Worm (Caenorhabditis elegans): ENCODE data around the gene sre-54.

sre-54 gene

DNA sequence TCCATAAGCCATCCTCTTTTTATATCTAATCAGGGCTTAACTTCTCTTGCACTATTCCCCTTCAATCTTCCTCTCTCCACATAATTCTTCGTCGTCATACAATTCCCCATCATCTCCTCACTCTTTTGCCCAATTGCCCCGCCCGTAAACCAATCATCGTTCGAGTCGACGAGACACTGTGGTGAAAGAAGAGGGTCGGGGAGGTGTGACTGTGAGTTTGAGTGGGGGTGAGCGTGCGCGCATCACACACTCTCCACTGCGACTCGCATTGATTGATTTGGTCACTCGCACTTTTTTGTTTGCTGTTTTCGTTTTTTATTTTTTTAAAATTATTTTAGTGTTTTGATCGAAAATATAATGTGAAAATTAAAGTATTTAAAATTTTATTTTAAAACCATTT, 6.4 kb downstream of the sre-54 start:
- no peak for TF ChIP-seq him-1 (tag; optimal IDR thresholded peaks at IDR 0.05)
- TF ChIP-seq W03F9.2 (tag; optimal IDR thresholded peaks at IDR 0.05): peak; percentile 44

DNA sequence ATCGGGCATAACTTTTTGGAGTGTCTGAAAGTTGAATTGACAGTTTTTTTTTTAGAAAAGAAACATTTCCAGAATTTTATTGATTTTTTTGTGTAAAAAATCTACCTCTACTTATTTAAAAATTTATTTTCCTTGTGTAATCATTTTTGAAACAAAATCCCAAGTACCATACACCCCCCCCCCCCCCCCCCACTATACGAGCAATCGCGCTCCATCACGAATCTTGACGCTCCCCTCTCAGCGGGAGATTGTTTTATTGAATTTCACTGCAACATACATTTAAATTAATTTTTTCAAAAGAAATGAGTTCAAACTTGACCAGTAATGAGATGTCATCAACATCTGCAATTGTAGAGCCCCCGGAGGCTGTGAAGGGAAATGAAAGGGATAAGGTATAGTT, 6.9 kb downstream of the sre-54 start, which contains the start of gene sop-2:
Gene sop-2, plus strand, starts transcription at position 301 of the 400 bp plus-strand sequence.
- no peak for TF ChIP-seq W03F9.2 (tag; optimal IDR thresholded peaks at IDR 0.05)
- no peak for TF ChIP-seq him-1 (tag; optimal IDR thresholded peaks at IDR 0.05)
- TF ChIP-seq dao-5 (tag; optimal IDR thresholded peaks at IDR 0.05): no peak

DNA sequence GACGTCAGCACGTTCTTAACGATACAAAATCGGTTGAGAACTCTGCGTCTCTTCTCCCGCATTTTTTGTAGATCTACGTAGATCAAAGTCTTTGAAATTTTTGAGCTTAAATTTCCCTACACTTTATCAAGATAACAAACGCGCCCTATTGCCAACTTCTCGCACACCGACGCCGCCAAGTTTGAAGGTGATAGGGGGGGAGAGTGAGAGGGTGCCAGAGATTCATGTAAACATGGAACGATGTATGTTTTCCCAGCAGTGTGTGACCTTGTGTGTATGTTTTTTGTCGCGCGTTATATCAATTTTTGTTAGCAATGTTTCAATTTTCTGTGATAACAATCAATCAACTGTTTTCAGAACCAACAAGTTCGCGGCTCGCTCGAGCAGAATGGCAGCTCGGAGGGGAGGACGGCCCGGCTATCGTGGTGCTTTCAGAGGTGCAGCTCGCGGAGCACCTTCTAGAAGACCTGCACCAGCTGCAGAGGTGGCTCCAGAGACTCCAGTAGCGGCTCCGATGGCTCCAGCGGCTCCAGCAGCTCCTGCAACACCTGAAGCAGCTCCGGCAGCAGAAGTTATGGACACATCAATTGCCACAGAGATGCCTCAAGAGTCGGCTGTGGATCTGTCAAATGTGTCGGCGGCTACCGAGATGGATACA, 9.0 kb downstream of the sre-54 start:
- TF ChIP-seq him-1 (tag; optimal IDR thresholded peaks at IDR 0.05): no peak
- no peak for TF ChIP-seq W03F9.2 (tag; optimal IDR thresholded peaks at IDR 0.05)
- TF ChIP-seq dao-5 (tag; optimal IDR thresholded peaks at IDR 0.05): no peak

DNA sequence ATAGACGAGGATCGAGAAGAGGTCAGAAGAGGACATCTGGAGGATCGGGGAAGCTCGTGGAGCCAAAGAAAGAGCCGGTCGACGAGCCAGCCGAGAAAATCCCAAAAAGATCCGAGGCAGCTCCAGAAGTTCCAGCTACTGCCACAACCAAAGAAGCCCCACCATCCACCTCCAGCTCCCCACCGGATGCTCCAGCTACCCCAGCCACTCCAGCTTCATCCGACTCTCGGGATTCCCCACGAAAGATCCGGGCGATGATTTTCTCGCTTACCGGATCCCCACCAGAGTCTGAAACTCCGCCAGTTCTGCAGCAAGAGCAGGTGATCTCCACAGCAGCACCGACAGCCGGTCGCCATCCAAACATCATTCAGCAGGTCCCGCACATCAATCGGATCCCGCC, 10.2 kb downstream of the sre-54 start:
- no peak for TF ChIP-seq W03F9.2 (tag; optimal IDR thresholded peaks at IDR 0.05)
- TF ChIP-seq dao-5 (tag; optimal IDR thresholded peaks at IDR 0.05): no peak
- no peak for TF ChIP-seq him-1 (tag; optimal IDR thresholded peaks at IDR 0.05)

DNA sequence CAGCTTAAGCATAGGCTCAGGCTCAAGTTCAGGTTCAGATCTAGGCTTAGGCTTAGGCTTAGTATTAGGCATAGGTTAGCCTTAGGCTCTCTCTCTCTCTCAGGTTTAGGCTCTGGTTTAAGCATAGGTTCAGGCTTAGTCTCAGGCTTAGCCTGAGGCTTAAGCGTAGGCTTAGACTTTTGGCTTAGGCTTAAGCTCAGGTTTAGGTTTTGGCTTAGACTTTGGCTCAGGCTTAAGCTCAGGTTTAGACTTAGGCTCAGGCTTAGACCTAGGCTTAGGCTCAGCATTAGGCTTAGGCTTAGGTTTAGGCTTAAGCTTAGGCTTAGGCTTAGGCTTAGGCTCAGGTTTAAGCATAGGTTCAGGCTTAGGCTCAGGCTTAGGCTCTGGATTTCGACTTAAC, 11.0 kb downstream of the sre-54 start:
- no peak for TF ChIP-seq W03F9.2 (tag; optimal IDR thresholded peaks at IDR 0.05)
- TF ChIP-seq him-1 (tag; optimal IDR thresholded peaks at IDR 0.05): no peak
- TF ChIP-seq dao-5 (tag; optimal IDR thresholded peaks at IDR 0.05): no peak

DNA sequence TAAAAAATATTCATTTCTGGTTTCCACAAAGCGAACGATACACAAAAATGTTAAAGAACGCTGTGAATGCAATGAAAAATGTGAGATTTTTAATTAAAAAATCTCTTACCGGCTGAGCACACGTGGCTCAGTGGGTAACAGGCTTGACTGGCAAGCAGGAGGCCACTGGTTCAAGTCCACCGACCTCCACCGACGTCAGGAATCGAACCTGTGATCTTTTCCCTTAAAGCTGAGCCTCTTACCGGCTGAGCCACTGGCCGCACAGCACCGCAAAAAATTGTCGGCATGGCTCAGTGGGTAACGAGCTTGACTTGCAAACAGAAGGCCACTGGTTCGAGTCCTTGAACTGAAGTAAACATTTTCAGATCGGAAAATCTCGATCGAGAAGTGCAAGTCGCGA, 12.1 kb downstream of the sre-54 start, which contains the start of gene C44C11.6:
Gene C44C11.6, plus strand, starts transcription at position 23 of the 400 bp plus-strand sequence.
- TF ChIP-seq W03F9.2 (tag; optimal IDR thresholded peaks at IDR 0.05) (no peak), him-1 (tag; optimal IDR thresholded peaks at IDR 0.05) (no peak), dao-5 (tag; optimal IDR thresholded peaks at IDR 0.05) (no peak)

ce11 chrII:12346289-12346989, 13.7 kb downstream of the sre-54 start:
- TF ChIP-seq dao-5 (tag; optimal IDR thresholded peaks at IDR 0.05): no peak

DNA sequence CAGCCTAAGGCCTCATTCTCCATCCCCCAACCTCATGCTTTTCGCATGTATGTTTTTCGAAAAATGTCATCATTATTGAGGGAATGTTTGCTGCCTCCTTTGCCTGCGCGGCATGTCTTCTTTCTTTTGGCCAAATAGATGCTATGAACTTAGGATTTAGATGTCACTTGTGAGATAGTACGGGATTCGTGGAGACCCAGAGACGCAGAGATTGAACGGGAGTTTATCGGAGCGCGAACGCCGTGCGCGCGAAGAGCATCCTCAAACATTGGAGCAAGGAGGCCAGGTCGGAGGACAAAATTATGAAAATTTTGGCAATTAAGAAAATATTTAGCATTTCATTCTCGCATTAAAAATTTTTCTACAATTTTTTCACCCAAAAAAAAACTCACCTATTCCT, 16.2 kb downstream of the sre-54 start:
- TF ChIP-seq him-1 (tag; optimal IDR thresholded peaks at IDR 0.05): no peak
- no peak for TF ChIP-seq dao-5 (tag; optimal IDR thresholded peaks at IDR 0.05)
- TF ChIP-seq W03F9.2 (tag; optimal IDR thresholded peaks at IDR 0.05): no peak

DNA sequence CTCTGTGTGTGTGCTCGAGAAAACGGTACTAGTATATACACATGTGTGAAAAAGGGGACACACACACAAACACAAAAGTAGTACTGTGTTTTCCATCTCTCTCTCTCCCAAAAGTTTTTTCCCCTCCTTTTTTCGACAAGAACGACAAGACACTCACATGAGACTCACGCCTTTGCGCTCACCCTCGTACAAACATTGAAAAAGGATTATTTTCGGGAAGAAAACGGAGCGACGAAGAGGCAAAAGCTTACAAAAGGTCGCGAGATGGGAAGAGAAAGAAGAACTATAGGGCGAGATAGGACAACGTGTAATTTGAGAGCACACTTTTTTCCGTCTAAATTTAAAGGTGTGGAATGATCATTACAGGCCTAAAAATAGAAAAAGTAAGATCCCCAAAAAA, 17.1 kb downstream of the sre-54 start:
- no peak for TF ChIP-seq him-1 (tag; optimal IDR thresholded peaks at IDR 0.05)
- no peak for TF ChIP-seq dao-5 (tag; optimal IDR thresholded peaks at IDR 0.05)
- no peak for TF ChIP-seq W03F9.2 (tag; optimal IDR thresholded peaks at IDR 0.05)

DNA sequence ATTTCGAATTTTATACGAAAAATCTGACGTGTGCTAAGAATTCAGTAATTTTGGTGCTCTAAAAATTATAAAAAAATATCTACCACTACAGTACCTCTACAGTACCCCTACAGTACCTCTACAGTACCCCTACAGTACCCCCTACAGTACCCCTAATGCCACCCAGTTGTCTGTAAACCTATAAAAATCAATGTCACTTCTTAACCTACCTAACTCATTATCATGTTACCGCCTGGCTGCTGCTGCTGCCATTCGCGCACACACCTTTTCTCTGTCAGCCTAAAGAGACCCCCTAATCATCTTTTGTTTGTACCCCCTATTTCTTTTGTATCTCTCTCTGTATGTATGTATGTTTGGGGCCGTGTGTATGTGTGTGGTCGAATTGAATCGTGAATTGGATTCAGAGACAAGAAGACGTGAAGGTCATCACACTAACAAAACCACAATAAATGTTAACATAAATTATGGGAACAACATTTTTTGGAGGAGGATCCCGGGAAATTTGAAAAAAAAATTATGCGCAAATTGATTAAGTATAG, 18.1 kb downstream of the sre-54 start:
- no peak for TF ChIP-seq W03F9.2 (tag; optimal IDR thresholded peaks at IDR 0.05)
- no peak for TF ChIP-seq dao-5 (tag; optimal IDR thresholded peaks at IDR 0.05)
- no peak for TF ChIP-seq him-1 (tag; optimal IDR thresholded peaks at IDR 0.05)

DNA sequence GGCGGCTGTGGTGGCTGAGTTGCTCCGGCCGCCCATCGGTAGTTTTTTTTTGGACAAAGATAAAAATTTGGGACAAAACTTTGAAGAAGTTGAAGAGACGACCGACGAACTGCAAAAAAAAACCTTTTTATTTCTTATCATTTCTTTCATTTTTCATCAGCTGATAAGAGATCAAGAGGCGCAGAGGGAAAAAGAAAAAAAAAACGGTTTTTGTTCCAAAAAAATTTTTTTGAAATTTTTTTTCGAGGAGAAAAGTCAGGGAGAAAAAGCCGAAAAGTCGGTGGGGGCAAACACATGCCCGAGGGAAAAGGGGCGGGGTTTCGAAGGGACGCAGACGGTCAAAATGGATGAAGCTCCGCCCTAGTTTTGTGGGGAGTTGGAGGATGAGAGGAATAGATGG, 19.4 kb downstream of the sre-54 start, which contains the start of gene ras-1:
Gene ras-1, minus strand, starts transcription at position 129 of the 400 bp plus-strand sequence.
- TF ChIP-seq dao-5 (tag; optimal IDR thresholded peaks at IDR 0.05) (no peak), him-1 (tag; optimal IDR thresholded peaks at IDR 0.05) (no peak), W03F9.2 (tag; optimal IDR thresholded peaks at IDR 0.05) (no peak)

DNA sequence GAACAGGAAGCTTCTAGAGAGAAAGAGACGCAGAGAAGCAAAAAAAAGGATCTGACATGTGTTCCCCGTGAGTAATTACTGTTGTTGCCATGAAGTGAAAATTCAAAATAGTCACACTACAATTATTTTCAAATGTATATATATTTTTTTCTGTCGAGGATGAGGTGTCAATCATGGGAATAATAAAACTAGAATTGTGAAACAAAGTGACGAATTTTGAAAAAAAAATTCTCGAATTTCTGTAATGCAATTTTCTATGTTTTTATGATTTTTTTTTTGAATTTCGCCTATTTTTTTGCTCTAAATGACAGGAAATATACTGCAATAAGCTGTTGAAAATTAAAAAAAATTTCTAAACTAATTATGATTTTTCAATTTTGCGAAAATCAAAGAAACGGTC, 20.4 kb downstream of the sre-54 start:
- no peak for TF ChIP-seq W03F9.2 (tag; optimal IDR thresholded peaks at IDR 0.05)
- TF ChIP-seq dao-5 (tag; optimal IDR thresholded peaks at IDR 0.05): no peak
- TF ChIP-seq him-1 (tag; optimal IDR thresholded peaks at IDR 0.05): no peak

DNA sequence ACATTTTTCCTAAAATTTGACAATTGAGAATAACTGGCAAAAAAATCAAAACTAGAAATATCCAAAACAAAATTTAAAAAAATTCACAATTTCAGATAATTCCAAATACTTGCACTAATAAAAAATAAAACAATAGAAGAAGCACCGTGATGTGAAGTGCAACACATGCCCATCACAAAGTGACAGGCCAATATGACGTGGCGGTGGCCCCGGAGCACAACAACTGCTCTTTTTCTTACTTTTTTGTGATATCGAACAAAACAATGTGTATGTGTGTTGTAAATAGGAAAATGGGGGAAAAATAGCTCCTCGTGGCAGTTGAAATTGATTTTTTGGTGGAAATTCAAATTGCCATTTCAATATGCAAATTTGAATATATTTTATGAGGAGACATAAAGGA, 21.1 kb downstream of the sre-54 start:
- TF ChIP-seq W03F9.2 (tag; optimal IDR thresholded peaks at IDR 0.05) (no peak), dao-5 (tag; optimal IDR thresholded peaks at IDR 0.05) (no peak), him-1 (tag; optimal IDR thresholded peaks at IDR 0.05) (no peak)

- TF ChIP-seq W03F9.2 (tag; optimal IDR thresholded peaks at IDR 0.05): no peak
- no peak for TF ChIP-seq dao-5 (tag; optimal IDR thresholded peaks at IDR 0.05)
- TF ChIP-seq him-1 (tag; optimal IDR thresholded peaks at IDR 0.05): no peak
Observed at ce11 chrII:12362262-12362661, 29.5 kb downstream of the sre-54 start.
